Fruit fly (Drosophila melanogaster) Kc167 (cell line): ENCODE results near the gene msi.

Experiments used
- Myc ChIP-seq: fragments of >200 bp; optimal IDR thresholded peaks from 2 replicates; lab custom pipeline; 2017; ENCODE audit warnings: missing external identifiers
- insv ChIP-seq: fragments of >200 bp; optimal IDR thresholded peaks from 3 replicates; lab custom pipeline; 2018; ENCODE audit warnings: missing external identifiers

- TF ChIP-seq insv (lab: Kevin White, UChicago) (no peak), Myc (lab: Kevin White, UChicago) (no peak)
Measured at dm6 chr3R:25633865-25634460, 118.0 kb downstream of the msi start.
